Worm (Caenorhabditis elegans) whole organism, early embryonic: Measurements from ENCODE around the gene C50F4.1.

Experiments used
- B0310.2 ChIP-seq: sonication (generic microtip); optimal IDR thresholded peaks from 2 replicates; lab custom pipeline; 2016; ENCODE audit warnings: mild to moderate bottlenecking, missing genetic modification characterization, missing compliant biosample characterization
- F13C5.2 ChIP-seq: sonication (generic microtip); optimal IDR thresholded peaks from 2 replicates; lab custom pipeline; 2017; ENCODE audit warnings: mild to moderate bottlenecking, missing genetic modification characterization, inconsistent platforms, missing compliant biosample characterization
- ama-1 ChIP-seq: fragments of 150-350 bp; optimal IDR thresholded peaks from 2 replicates; lab custom pipeline; 2014
- ceh-13 ChIP-seq: fragments of 200-800 bp; sonication (Bioruptor generic); optimal IDR thresholded peaks from 2 replicates; lab custom pipeline; 2018; ENCODE audit warnings: mild to moderate bottlenecking, missing genetic modification characterization, missing compliant biosample characterization
- flt-1 ChIP-seq: fragments of 200-800 bp; sonication (Bioruptor generic); IDR thresholded peaks from 2 replicates; pipeline ENCODE4 v1.3.6; 2022; ENCODE audit warnings: missing genetic modification characterization, missing compliant biosample characterization
- hmbx-1 ChIP-seq: sonication (generic microtip); optimal IDR thresholded peaks from 2 replicates; lab custom pipeline; 2016; ENCODE audit warnings: mild to moderate bottlenecking, missing genetic modification characterization, missing compliant biosample characterization
- hmg-4 ChIP-seq: fragments of 200-800 bp; sonication (Bioruptor generic); optimal IDR thresholded peaks from 2 replicates; lab custom pipeline; 2018; ENCODE audit warnings: mild to moderate bottlenecking, missing genetic modification characterization, missing compliant biosample characterization
- hnd-1 ChIP-seq: sonication (generic microtip); optimal IDR thresholded peaks from 2 replicates; lab custom pipeline; 2016; ENCODE audit warnings: missing genetic modification characterization, missing compliant biosample characterization
- scrt-1 ChIP-seq: fragments of 200-800 bp; sonication (Bioruptor generic); IDR thresholded peaks from 2 replicates; pipeline ENCODE4 v1.3.6; 2022; ENCODE audit warnings: missing genetic modification characterization, missing compliant biosample characterization
- tbx-11 ChIP-seq: fragments of 200-800 bp; sonication (Bioruptor generic); IDR thresholded peaks from 2 replicates; pipeline ENCODE4 v1.3.6; 2022; ENCODE audit warnings: missing genetic modification characterization, missing compliant biosample characterization
- tra-4 ChIP-seq: sonication (generic microtip); optimal IDR thresholded peaks from 2 replicates; lab custom pipeline; 2017; ENCODE audit warnings: missing genetic modification characterization, missing compliant biosample characterization

DNA sequence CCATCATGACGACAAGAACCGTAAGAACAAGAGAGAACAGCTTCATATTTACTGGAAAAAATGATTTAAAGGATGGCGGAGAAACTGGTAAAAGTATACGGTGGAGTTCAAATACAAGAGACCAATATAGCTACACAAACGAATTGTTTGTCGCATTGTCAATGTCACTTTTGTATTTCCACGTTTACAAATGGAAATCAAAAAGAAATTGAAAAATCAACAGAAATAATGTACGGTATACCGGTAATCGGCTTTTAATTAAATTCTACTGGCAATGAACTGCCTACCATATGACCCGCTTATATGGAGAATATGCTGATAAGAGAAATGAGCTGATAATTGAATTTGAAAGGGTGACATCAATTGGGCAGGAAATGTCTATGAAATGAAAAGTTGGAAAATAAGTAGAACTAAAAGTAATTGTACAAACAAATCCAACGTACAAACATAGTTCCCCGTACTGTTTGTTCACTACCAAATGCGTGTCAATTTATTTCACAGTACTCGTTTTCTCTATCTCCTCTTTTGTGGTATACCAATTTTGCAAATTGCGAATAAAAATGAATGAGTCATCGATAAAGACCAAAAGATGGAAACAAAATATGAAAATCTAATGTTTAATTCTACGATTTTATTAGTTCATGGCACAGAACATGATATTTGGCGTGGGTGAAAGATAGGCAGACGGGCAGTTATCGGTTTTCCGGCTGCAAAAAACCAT lies 35.0 kb upstream of the C50F4.1 start, which contains the start of gene K06A4.7:
- TF ChIP-seq hnd-1 (tag; lab: Kevin White, UChicago) (no peak), F13C5.2 (no peak), scrt-1 (GFP tag; lab: Robert Waterston, UW) (no peak), hmbx-1 (no peak), flt-1 (no peak), ama-1 (no peak), hmg-4 (GFP tag; lab: Kevin White, UChicago) (no peak), ceh-13 (GFP tag; lab: Kevin White, UChicago) (no peak), B0310.2 (tag; lab: Kevin White, UChicago) (no peak), tbx-11 (no peak), tra-4 (tag; lab: Kevin White, UChicago) (no peak)
